Worm (Caenorhabditis elegans) whole organism, young adult: ENCODE results near the gene pigk-1.
A peak's percentile ranks its signal among the peaks of the same experiment; 100 is the strongest.

ENCODE experiments used
- B0019.2 ChIP-seq: fragments of 200-800 bp; sonication (Bioruptor generic); conservative IDR thresholded peaks from 2 replicates; pipeline ENCODE4 v1.3.6; 2022; ENCODE audit warnings: missing genetic modification reagents, missing genetic modification characterization, missing compliant biosample characterization
- C06A6.2 ChIP-seq: fragments of 200-800 bp; sonication (Bioruptor generic); conservative IDR thresholded peaks from 2 replicates; pipeline ENCODE4 v1.3.6; 2022; ENCODE audit warnings: missing genetic modification characterization, missing compliant biosample characterization
- D2030.7 ChIP-seq: fragments of 200-800 bp; sonication (Bioruptor generic); IDR thresholded peaks from 2 replicates; pipeline ENCODE4 v1.3.6; 2022; ENCODE audit warnings: missing genetic modification reagents, missing genetic modification characterization, missing compliant biosample characterization
- F22D6.2 ChIP-seq: sonication (generic microtip); optimal IDR thresholded peaks from 2 replicates; lab custom pipeline; 2016; ENCODE audit warnings: mild to moderate bottlenecking, missing genetic modification characterization, missing compliant biosample characterization
- F23B12.7 ChIP-seq: sonication (generic microtip); optimal IDR thresholded peaks from 2 replicates; lab custom pipeline; 2017; ENCODE audit warnings: missing genetic modification characterization, mild to moderate bottlenecking, missing compliant biosample characterization, antibody characterized with exemption, moderate library complexity; ENCODE audit not compliant: insufficient read depth
- F33H1.4 ChIP-seq: fragments of 200-800 bp; sonication (Bioruptor generic); IDR thresholded peaks from 2 replicates; pipeline ENCODE4 v1.3.6; 2022; ENCODE audit warnings: missing genetic modification reagents, missing genetic modification characterization, missing compliant biosample characterization
- F49E8.2 ChIP-seq: sonication (generic microtip); optimal IDR thresholded peaks from 3 replicates; lab custom pipeline; 2017; ENCODE audit warnings: missing genetic modification characterization, mild to moderate bottlenecking, missing compliant biosample characterization, antibody characterized with exemption, moderate library complexity; ENCODE audit not compliant: insufficient read depth
- F55B11.4 ChIP-seq: sonication (generic microtip); optimal IDR thresholded peaks from 2 replicates; lab custom pipeline; 2016; ENCODE audit warnings: missing compliant biosample characterization, missing genetic modification characterization, borderline replicate concordance; ENCODE audit not compliant: insufficient read depth
- F57A8.1 ChIP-seq: fragments of 200-800 bp; sonication (Bioruptor generic); optimal IDR thresholded peaks from 2 replicates; lab custom pipeline; 2018; ENCODE audit warnings: mild to moderate bottlenecking, missing genetic modification characterization, moderate library complexity, missing compliant biosample characterization
- K11D2.4 ChIP-seq: fragments of 200-800 bp; sonication (Bioruptor generic); IDR thresholded peaks from 2 replicates; pipeline ENCODE4 v1.3.6; 2022; ENCODE audit warnings: missing genetic modification reagents, missing genetic modification characterization, missing compliant biosample characterization
- Y53F4B.3 ChIP-seq: fragments of 200-800 bp; sonication (Bioruptor generic); IDR thresholded peaks from 2 replicates; pipeline ENCODE4 v1.3.6; 2022; ENCODE audit warnings: missing genetic modification reagents, missing genetic modification characterization, missing compliant biosample characterization
- Y56A3A.18 ChIP-seq: fragments of 200-800 bp; sonication (Bioruptor generic); IDR thresholded peaks from 2 replicates; pipeline ENCODE4 v1.3.6; 2022; ENCODE audit warnings: missing genetic modification reagents, missing genetic modification characterization, missing compliant biosample characterization
- akir-1 ChIP-seq: fragments of 200-800 bp; sonication (Bioruptor generic); optimal IDR thresholded peaks from 2 replicates; lab custom pipeline; 2018; ENCODE audit warnings: mild to moderate bottlenecking, missing genetic modification characterization, moderate library complexity, missing compliant biosample characterization
- ama-1 ChIP-seq, 3 experiments: fragments of 150-350 bp in 1 of 3; sonication (generic microtip) in 2 of 3; optimal IDR thresholded peaks; 2 replicates each; lab custom pipeline; 2014 to 2018; ENCODE audit warnings: missing biosample characterization in 2 of 3, missing genetic modification characterization in 2 of 3, missing genetic modification reagents in 2 of 3
- attf-3 ChIP-seq: fragments of 200-800 bp; sonication (Bioruptor generic); conservative IDR thresholded peaks from 2 replicates; pipeline ENCODE4 v1.3.6; 2022; ENCODE audit warnings: missing genetic modification reagents, missing genetic modification characterization, missing compliant biosample characterization
- attf-6 ChIP-seq: fragments of 200-800 bp; sonication (Bioruptor generic); IDR thresholded peaks from 2 replicates; pipeline ENCODE4 v1.3.6; 2022; ENCODE audit warnings: missing genetic modification reagents, missing genetic modification characterization, missing compliant biosample characterization
- cebp-1 ChIP-seq, 2 experiments: fragments of 200-800 bp in 1 of 2; sonication (Bioruptor generic) in 1 of 2; sonication (generic microtip) in 1 of 2; IDR thresholded peaks in 1 of 2; optimal IDR thresholded peaks in 1 of 2; 2 replicates each; pipeline versions ENCODE4 v1.3.6 to Lab custom; 2017 to 2022; ENCODE audit warnings: missing compliant biosample characterization in 2 of 2, missing genetic modification characterization in 2 of 2, mild to moderate bottlenecking in 1 of 2, missing genetic modification reagents in 1 of 2, moderate library complexity in 1 of 2
- cebp-2 ChIP-seq: fragments of 200-800 bp; sonication (Bioruptor generic); IDR thresholded peaks from 2 replicates; pipeline ENCODE4 v1.3.6; 2022; ENCODE audit warnings: missing genetic modification characterization, missing compliant biosample characterization
- dpff-1 ChIP-seq: sonication (generic microtip); optimal IDR thresholded peaks from 2 replicates; lab custom pipeline; 2017; ENCODE audit warnings: mild to moderate bottlenecking, missing genetic modification characterization, missing compliant biosample characterization
- dpl-1 ChIP-seq: fragments of 150-350 bp; optimal IDR thresholded peaks from 2 replicates; lab custom pipeline; 2014; ENCODE audit warnings: missing biosample characterization, missing genetic modification reagents, missing genetic modification characterization
- egrh-3 ChIP-seq: fragments of 200-800 bp; sonication (Bioruptor generic); IDR thresholded peaks from 2 replicates; pipeline ENCODE4 v1.3.6; 2022; ENCODE audit warnings: missing genetic modification reagents, missing genetic modification characterization, missing compliant biosample characterization
- fkh-3 ChIP-seq: sonication (generic microtip); optimal IDR thresholded peaks from 2 replicates; lab custom pipeline; 2016; ENCODE audit warnings: mild to moderate bottlenecking, missing genetic modification characterization, missing compliant biosample characterization
- let-607 ChIP-seq, 2 experiments: fragments of 200-800 bp in 1 of 2; sonication (Bioruptor generic) in 1 of 2; sonication (generic microtip) in 1 of 2; optimal IDR thresholded peaks; 2 replicates each; lab custom pipeline; 2016 to 2018; ENCODE audit warnings: mild to moderate bottlenecking in 2 of 2, missing compliant biosample characterization in 2 of 2, missing genetic modification characterization in 2 of 2, moderate library complexity in 2 of 2, missing genotype in 1 of 2
- lin-35 ChIP-seq, 3 experiments: fragments of 150-350 bp in 2 of 3; sonication (generic microtip) in 1 of 3; optimal IDR thresholded peaks; 2 replicates each; lab custom pipeline; 2014 to 2018; ENCODE audit warnings: missing biosample characterization in 3 of 3, missing genetic modification characterization in 3 of 3, missing genetic modification reagents in 3 of 3
- lin-54 ChIP-seq: fragments of 200-800 bp; sonication (Bioruptor generic); optimal IDR thresholded peaks from 2 replicates; lab custom pipeline; 2018; ENCODE audit warnings: mild to moderate bottlenecking, missing genetic modification characterization, missing compliant biosample characterization
- lsy-27 ChIP-seq: sonication (generic microtip); optimal IDR thresholded peaks from 2 replicates; lab custom pipeline; 2017; ENCODE audit warnings: missing genetic modification characterization, mild to moderate bottlenecking, missing compliant biosample characterization, antibody characterized with exemption, missing genotype, borderline replicate concordance; ENCODE audit not compliant: insufficient read depth
- mes-4 ChIP-seq: sonication (generic microtip); optimal IDR thresholded peaks from 2 replicates; lab custom pipeline; 2016; ENCODE audit warnings: missing genotype, missing genetic modification characterization, missing compliant biosample characterization
- mxl-1 ChIP-seq: sonication (generic microtip); optimal IDR thresholded peaks from 2 replicates; lab custom pipeline; 2016; ENCODE audit warnings: missing genetic modification characterization, missing compliant biosample characterization
- nfyb-1 ChIP-seq: fragments of 200-800 bp; sonication (Bioruptor generic); IDR thresholded peaks from 2 replicates; pipeline ENCODE4 v1.3.6; 2022; ENCODE audit warnings: missing genetic modification reagents, missing genetic modification characterization, missing compliant biosample characterization
- nhr-179 ChIP-seq: sonication (generic microtip); optimal IDR thresholded peaks from 2 replicates; lab custom pipeline; 2016; ENCODE audit warnings: mild to moderate bottlenecking, missing genetic modification characterization, missing compliant biosample characterization
- nhr-27 ChIP-seq: fragments of 200-800 bp; sonication (Bioruptor generic); optimal IDR thresholded peaks from 2 replicates; lab custom pipeline; 2018; ENCODE audit warnings: mild to moderate bottlenecking, missing genetic modification characterization, moderate library complexity, missing compliant biosample characterization
- rcor-1 ChIP-seq: fragments of 200-800 bp; sonication (Bioruptor generic); IDR thresholded peaks from 2 replicates; pipeline ENCODE4 v1.3.6; 2022; ENCODE audit warnings: missing genetic modification reagents, missing genetic modification characterization, missing compliant biosample characterization
- rec-8 ChIP-seq, 2 experiments: sonication (generic microtip); optimal IDR thresholded peaks; 2 replicates each; lab custom pipeline; 2016; ENCODE audit warnings: mild to moderate bottlenecking in 2 of 2, missing genetic modification characterization in 2 of 2, missing genetic modification reagents in 2 of 2, missing genotype in 2 of 2, missing biosample characterization in 1 of 2, missing compliant biosample characterization in 1 of 2, moderate library complexity in 1 of 2
- rpc-1 ChIP-seq, 2 experiments: fragments of 150-350 bp in 1 of 2; sonication (generic microtip) in 1 of 2; optimal IDR thresholded peaks; 2 replicates each; lab custom pipeline; 2014 to 2018; ENCODE audit warnings: missing biosample characterization in 1 of 2, missing genetic modification characterization in 1 of 2, missing genetic modification reagents in 1 of 2, missing genotype in 1 of 2
- sdz-38 ChIP-seq: sonication (generic microtip); optimal IDR thresholded peaks from 2 replicates; lab custom pipeline; 2016; ENCODE audit warnings: missing genotype, missing genetic modification characterization, missing compliant biosample characterization
- sea-2 ChIP-seq: fragments of 200-800 bp; sonication (Bioruptor generic); IDR thresholded peaks from 2 replicates; pipeline ENCODE4 v1.3.6; 2022; ENCODE audit warnings: missing genetic modification characterization, missing compliant biosample characterization
- somi-1 ChIP-seq: fragments of 200-800 bp; sonication (Bioruptor generic); optimal IDR thresholded peaks from 2 replicates; lab custom pipeline; 2018; ENCODE audit warnings: mild to moderate bottlenecking, missing genetic modification characterization, missing compliant biosample characterization
- sptf-2 ChIP-seq: fragments of 200-800 bp; sonication (Bioruptor generic); optimal IDR thresholded peaks from 2 replicates; lab custom pipeline; 2018; ENCODE audit warnings: mild to moderate bottlenecking, missing genetic modification characterization, missing compliant biosample characterization
- tbx-9 ChIP-seq: sonication (generic microtip); optimal IDR thresholded peaks from 2 replicates; lab custom pipeline; 2016; ENCODE audit warnings: borderline replicate concordance, missing genetic modification characterization, inconsistent platforms, missing compliant biosample characterization
- unc-130 ChIP-seq: sonication (generic microtip); optimal IDR thresholded peaks from 2 replicates; lab custom pipeline; 2016; ENCODE audit warnings: missing genetic modification reagents, missing genetic modification characterization, missing compliant biosample characterization
- xnd-1 ChIP-seq: sonication (generic microtip); optimal IDR thresholded peaks from 2 replicates; lab custom pipeline; 2016; ENCODE audit warnings: missing genotype, missing genetic modification reagents, missing genetic modification characterization, missing compliant biosample characterization
- ztf-18 ChIP-seq: sonication (generic microtip); optimal IDR thresholded peaks from 2 replicates; lab custom pipeline; 2016; ENCODE audit warnings: missing genotype, mild to moderate bottlenecking, missing genetic modification characterization, missing compliant biosample characterization
- ztf-28 ChIP-seq: fragments of 200-800 bp; sonication (Bioruptor generic); IDR thresholded peaks from 2 replicates; pipeline ENCODE4 v1.3.6; 2022; ENCODE audit warnings: missing genetic modification reagents, missing genetic modification characterization, missing compliant biosample characterization
- ztf-6 ChIP-seq: fragments of 200-800 bp; sonication (Bioruptor generic); IDR thresholded peaks from 2 replicates; pipeline ENCODE4 v1.3.6; 2022; ENCODE audit warnings: missing genetic modification reagents, missing genetic modification characterization, missing compliant biosample characterization

Gene pigk-1

ce11 chrIV:11142314-11143227 is 32.8 kb upstream of the pigk-1 start, which contains the start of gene skih-2:
skih-2 (minus strand) TSS chrIV:11142364.
- TF ChIP-seq mes-4 (tag; lab: Kevin White, UChicago) (no peak), cebp-2 (GFP tag; lab: Robert Waterston, UW) (no peak), C06A6.2 (GFP tag; lab: Robert Waterston, UW) (no peak), somi-1 (GFP tag; lab: Kevin White, UChicago) (no peak), B0019.2 (GFP tag; lab: Robert Waterston, UW) (no peak), tbx-9 (tag; lab: Kevin White, UChicago) (no peak), cebp-1 (GFP tag; IDR thresholded peaks at IDR 0.05; lab: Robert Waterston, UW) (no peak), cebp-1 (tag; optimal IDR thresholded peaks at IDR 0.05; lab: Kevin White, UChicago) (no peak), Y56A3A.18 (GFP tag; lab: Robert Waterston, UW) (no peak), lin-54 (GFP tag; lab: Kevin White, UChicago) (peak; percentile 75), K11D2.4 (no peak), sptf-2 (GFP tag; lab: Kevin White, UChicago) (no peak), sdz-38 (tag; lab: Kevin White, UChicago) (no peak), F49E8.2 (peak; percentile 66), fkh-3 (no peak), dpff-1 (tag; lab: Kevin White, UChicago) (no peak), attf-3 (GFP tag; lab: Robert Waterston, UW) (no peak), F57A8.1 (GFP tag; lab: Kevin White, UChicago) (no peak), F23B12.7 (tag; lab: Kevin White, UChicago) (no peak), ztf-18 (tag; lab: Kevin White, UChicago) (no peak), Y53F4B.3 (no peak), F55B11.4 (tag; lab: Kevin White, UChicago) (no peak), nhr-179 (tag; lab: Kevin White, UChicago) (no peak), lsy-27 (no peak), ztf-28 (GFP tag; lab: Robert Waterston, UW) (no peak), unc-130 (peak; percentile 16), F22D6.2 (tag; lab: Kevin White, UChicago) (no peak), ztf-6 (GFP tag; lab: Robert Waterston, UW) (no peak), rpc-1 (optimal IDR thresholded peaks at IDR 0.05; lab: Kevin White, UChicago) (no peak), rpc-1 (tag; optimal IDR thresholded peaks at IDR 0.05; lab: Kevin White, UChicago) (no peak), ama-1 (optimal IDR thresholded peaks at IDR 0.05; lab: Kevin White, UChicago) (no peak), ama-1 (GFP tag; optimal IDR thresholded peaks at IDR 0.05; lab: Kevin White, UChicago) (no peak), D2030.7 (GFP tag; lab: Robert Waterston, UW) (no peak; the same call in none of the 2 replicates), xnd-1 (tag; lab: Kevin White, UChicago) (peak; percentile 91), lin-35 (GFP tag; optimal IDR thresholded peaks at IDR 0.05; lab: Kevin White, UChicago) (peak in 1 of 3 experiments; percentile 81), attf-6 (GFP tag; lab: Robert Waterston, UW) (no peak), akir-1 (GFP tag; lab: Kevin White, UChicago) (no peak), nhr-27 (tag; lab: Kevin White, UChicago) (no peak), dpl-1 (GFP tag; lab: Kevin White, UChicago) (peak; percentile 70), egrh-3 (GFP tag; lab: Robert Waterston, UW) (no peak), F33H1.4 (peak; percentile 89), nfyb-1 (peak; percentile 45; the same call in 1 of the 2 replicates), mxl-1 (tag; lab: Kevin White, UChicago) (no peak), rec-8 (tag; optimal IDR thresholded peaks at IDR 0.05; lab: Kevin White, UChicago) (no peak), let-607 (tag; optimal IDR thresholded peaks at IDR 0.05; lab: Kevin White, UChicago) (no peak), sea-2 (no peak), rcor-1 (peak; percentile 30; the same call in 1 of the 2 replicates)
